Fruit fly (Drosophila melanogaster): ENCODE measurements around the gene atk.
A peak's percentile ranks its signal among the peaks of the same experiment; 100 is the strongest.

The atk gene

dm6 chr3L:20447957-20448356, 16.7 kb downstream of the atk start (continued):
- TF ChIP-seq CG13424 (tag; optimal IDR thresholded peaks at IDR 0.05) (peak; percentile 27), lola (GFP tag; optimal IDR thresholded peaks at IDR 0.05) (no peak), grn (GFP tag; optimal IDR thresholded peaks at IDR 0.05) (no peak), Aef1 (GFP tag; IDR thresholded peaks at IDR 0.05) (no peak), CG18476 (GFP tag; optimal IDR thresholded peaks at IDR 0.05) (no peak), p53 (GFP tag; optimal IDR thresholded peaks at IDR 0.05) (no peak), ash1 (GFP tag; optimal IDR thresholded peaks at IDR 0.05) (no peak), ERR (GFP tag; optimal IDR thresholded peaks at IDR 0.05) (no peak), unc-4 (GFP tag; IDR thresholded peaks at IDR 0.05; ENCODE audit: partially characterized antibody) (no peak), CG5180 (GFP tag; optimal IDR thresholded peaks at IDR 0.05) (no peak), croc (GFP tag; conservative IDR thresholded peaks at IDR 0.05) (no peak), Xbp1 (GFP tag; optimal IDR thresholded peaks at IDR 0.05) (no peak), sim (GFP tag; IDR thresholded peaks at IDR 0.05) (no peak), slp2 (GFP tag; optimal IDR thresholded peaks at IDR 0.05) (no peak), dimm (GFP tag; IDR thresholded peaks at IDR 0.05) (no peak), CG7357 (GFP tag; IDR thresholded peaks at IDR 0.05) (no peak), CG7987 (GFP tag; optimal IDR thresholded peaks at IDR 0.05) (peak; percentile 82), Spps (tag; optimal IDR thresholded peaks at IDR 0.05) (no peak), CG6654 (GFP tag; optimal IDR thresholded peaks at IDR 0.05) (no peak), CG14050 (GFP tag; IDR thresholded peaks at IDR 0.05) (no peak), Mad (GFP tag; optimal IDR thresholded peaks at IDR 0.05) (no peak), fru (optimal IDR thresholded peaks at IDR 0.05) (no peak), CG7786 (GFP tag; optimal IDR thresholded peaks at IDR 0.05) (no peak), CG11723 (GFP tag; optimal IDR thresholded peaks at IDR 0.05) (no peak), Trl (optimal IDR thresholded peaks at IDR 0.05) (no peak), Trl (GFP tag; optimal IDR thresholded peaks at IDR 0.05) (no peak), stwl (tag; optimal IDR thresholded peaks at IDR 0.05) (no peak), Kr (GFP tag; optimal IDR thresholded peaks at IDR 0.05) (peak; percentile 32), trem (tag; optimal IDR thresholded peaks at IDR 0.05) (no peak), Fer2 (tag; optimal IDR thresholded peaks at IDR 0.05) (peak; percentile 28), CG1792 (GFP tag; optimal IDR thresholded peaks at IDR 0.05) (no peak), pfk (GFP tag; optimal IDR thresholded peaks at IDR 0.05) (no peak), CG3281 (GFP tag; optimal IDR thresholded peaks at IDR 0.05) (peak; percentile 80), gem (tag; optimal IDR thresholded peaks at IDR 0.05) (peak; percentile 27), odd (GFP tag; optimal IDR thresholded peaks at IDR 0.05) (peak; percentile 62), exex (tag; optimal IDR thresholded peaks at IDR 0.05) (peak; percentile 28), CG6272 (GFP tag; IDR thresholded peaks at IDR 0.05) (no peak), CG12155 (GFP tag; optimal IDR thresholded peaks at IDR 0.05) (no peak), sr (GFP tag; IDR thresholded peaks at IDR 0.05) (no peak), sens (GFP tag) (no peak), fd3F (GFP tag; optimal IDR thresholded peaks at IDR 0.05) (peak; percentile 61), Ptx1 (GFP tag; IDR thresholded peaks at IDR 0.05) (no peak), prd (optimal IDR thresholded peaks at IDR 0.05) (no peak), prd (GFP tag; IDR thresholded peaks at IDR 0.05) (no peak), Hey (tag; optimal IDR thresholded peaks at IDR 0.05) (no peak), hbn (GFP tag; IDR thresholded peaks at IDR 0.05; ENCODE audit: partially characterized antibody) (no peak), dmrt99B (tag; optimal IDR thresholded peaks at IDR 0.05) (no peak), gsb-n (tag; optimal IDR thresholded peaks at IDR 0.05) (no peak), ftz-f1 (GFP tag; optimal IDR thresholded peaks at IDR 0.05) (no peak), ewg (GFP tag; optimal IDR thresholded peaks at IDR 0.05) (no peak), CG7963 (GFP tag; IDR thresholded peaks at IDR 0.05; ENCODE audit: partially characterized antibody) (no peak), gsb (GFP tag; IDR thresholded peaks at IDR 0.05) (no peak), Fer3 (tag; optimal IDR thresholded peaks at IDR 0.05) (peak; percentile 61)
